Fruit fly (Drosophila melanogaster) Kc167 (cell line): Measurements from ENCODE around the gene CG14689.

Source experiments
- Myc ChIP-seq: fragments of >200 bp; optimal IDR thresholded peaks from 2 replicates; lab custom pipeline; 2017; ENCODE audit warnings: missing external identifiers
- Sin3A ChIP-seq: fragments of >200 bp; optimal IDR thresholded peaks from 2 replicates; lab custom pipeline; 2018; ENCODE audit warnings: missing external identifiers
- h ChIP-seq: fragments of >200 bp; optimal IDR thresholded peaks from 3 replicates; lab custom pipeline; 2018; ENCODE audit warnings: missing external identifiers
- insv ChIP-seq: fragments of >200 bp; optimal IDR thresholded peaks from 3 replicates; lab custom pipeline; 2018; ENCODE audit warnings: missing external identifiers
- psq ChIP-seq: fragments of >200 bp; optimal IDR thresholded peaks from 2 replicates; lab custom pipeline; 2017; ENCODE audit warnings: missing external identifiers
- ttk ChIP-seq: sonication (Bioruptor generic); optimal IDR thresholded peaks from 2 replicates; lab custom pipeline; 2017; ENCODE audit warnings: missing external identifiers

The CG14689 gene

dm6 chr3R:10711148-10711547 lies at the start of gene CG14689:
CG14689 (minus strand) TSS chr3R:10711248.
- no peak for TF ChIP-seq Myc (lab: Kevin White, UChicago)
- no peak for TF ChIP-seq insv
- TF ChIP-seq h (lab: Kevin White, UChicago): no peak
- no peak for TF ChIP-seq psq
- no peak for TF ChIP-seq ttk
- TF ChIP-seq Sin3A (lab: Kevin White, UChicago): no peak

DNA sequence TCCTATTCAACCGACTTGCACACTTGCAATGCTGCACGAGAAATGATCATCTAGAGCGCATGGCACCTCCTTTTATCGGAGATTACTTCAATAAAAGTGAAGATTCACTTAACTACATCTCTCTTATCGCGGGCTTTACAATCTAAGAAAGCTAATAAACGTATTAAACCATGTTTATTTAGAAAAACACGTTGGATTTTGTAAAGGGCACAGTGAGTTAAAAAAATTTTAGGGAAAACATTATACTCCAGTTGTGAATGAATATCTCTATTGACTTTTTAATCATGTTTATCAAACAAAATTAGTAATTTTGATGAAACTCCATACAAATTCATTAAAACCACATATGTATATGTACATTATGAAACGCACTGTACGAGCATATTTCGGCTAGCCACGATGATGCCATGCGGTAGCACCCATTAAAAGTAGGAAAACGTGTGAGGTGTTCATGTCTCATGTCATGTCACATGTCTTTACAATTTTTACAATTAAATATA lies 48.4 kb upstream of the CG14689 start, which contains the start of gene CG31272:
Gene CG31272 (minus strand): TSS at position 51 of the 500 bp plus-strand sequence.
- TF ChIP-seq psq: no peak
- no peak for TF ChIP-seq insv
- TF ChIP-seq h (lab: Kevin White, UChicago): no peak
- no peak for TF ChIP-seq Sin3A (lab: Kevin White, UChicago)
- TF ChIP-seq Myc (lab: Kevin White, UChicago): no peak
- no peak for TF ChIP-seq ttk

- TF ChIP-seq Myc (lab: Kevin White, UChicago) (no peak), h (lab: Kevin White, UChicago) (no peak), ttk (no peak), Sin3A (lab: Kevin White, UChicago) (no peak), psq (no peak), insv (no peak)
Observed at dm6 chr3R:10755534-10755933, 44.5 kb upstream of the CG14689 start, which contains the start of gene CG14691. CG14691 (minus strand) TSS chr3R:10755634.

DNA sequence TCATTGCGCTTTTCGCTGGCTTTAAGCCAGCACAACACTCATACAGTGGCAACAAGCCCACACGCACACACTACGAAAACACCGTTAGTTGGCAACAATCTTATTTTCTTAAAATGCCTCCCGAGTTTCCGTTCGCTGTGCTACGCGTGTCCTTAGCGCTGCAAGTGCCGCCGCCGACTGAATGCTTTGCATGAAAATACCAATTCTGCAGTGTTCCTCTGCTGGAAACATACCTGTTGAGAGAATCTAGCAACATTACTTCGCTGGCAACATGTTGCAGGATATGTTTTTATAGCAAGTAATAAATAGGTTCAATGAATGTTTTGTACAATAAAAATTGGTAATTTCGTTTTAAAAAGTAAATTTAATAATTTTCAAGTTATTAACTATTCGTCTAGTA lies 40.0 kb upstream of the CG14689 start, which contains the start of gene TkR86C:
Gene TkR86C (minus strand): TSS at position 168 of the 400 bp plus-strand sequence.
- TF ChIP-seq Myc (lab: Kevin White, UChicago) (no peak), psq (no peak), ttk (no peak), h (lab: Kevin White, UChicago) (no peak), Sin3A (lab: Kevin White, UChicago) (no peak), insv (no peak)

DNA sequence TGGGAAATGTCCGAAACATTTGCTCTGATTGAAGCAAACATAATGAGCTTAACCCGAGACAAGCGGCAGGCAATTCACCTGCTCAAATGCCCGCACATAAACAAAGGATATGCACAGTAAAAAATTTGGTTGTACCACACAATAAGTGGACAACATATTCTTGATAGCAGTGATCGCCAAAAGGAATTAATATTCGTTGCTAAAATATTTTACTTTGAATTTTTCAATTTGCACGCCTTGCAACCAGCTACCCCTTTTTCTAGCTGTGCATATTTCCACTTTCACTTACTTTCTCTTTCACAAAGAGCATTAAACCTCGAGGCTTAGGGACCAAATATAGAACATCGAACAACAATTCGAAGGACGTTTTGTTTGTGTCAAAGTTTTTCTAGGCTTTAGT lies 36.6 kb upstream of the CG14689 start:
- TF ChIP-seq ttk: no peak

dm6 chr3R:10735857-10736256 lies 24.8 kb upstream of the CG14689 start, which contains the start of gene tomboy20:
tomboy20 (minus strand) TSS chr3R:10735957.
- no peak for TF ChIP-seq Sin3A (lab: Kevin White, UChicago)
- no peak for TF ChIP-seq insv
- TF ChIP-seq h (lab: Kevin White, UChicago): no peak
- TF ChIP-seq ttk: no peak
- no peak for TF ChIP-seq Myc (lab: Kevin White, UChicago)
- no peak for TF ChIP-seq psq

DNA sequence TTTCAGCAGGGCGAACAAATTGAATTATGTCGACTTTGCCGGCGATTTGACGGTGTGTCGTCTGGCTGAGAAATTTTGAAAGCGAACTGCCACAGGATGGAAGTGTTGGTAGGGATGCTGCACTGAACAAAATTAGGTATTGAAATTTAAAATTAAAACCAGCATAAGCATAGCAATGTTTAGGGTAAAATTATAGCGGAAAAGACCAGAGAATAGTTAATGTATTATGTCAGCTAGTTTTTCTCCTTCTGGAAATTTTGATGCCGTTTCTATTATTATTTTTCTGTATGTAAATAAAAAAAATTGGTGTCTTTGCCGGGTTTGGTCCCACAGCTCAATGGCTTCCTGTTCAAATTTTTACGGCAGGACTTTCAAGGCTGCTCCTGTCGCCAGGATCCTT lies 15.7 kb upstream of the CG14689 start:
- TF ChIP-seq insv: no peak
- TF ChIP-seq ttk: no peak
- TF ChIP-seq Myc (lab: Kevin White, UChicago): no peak
- TF ChIP-seq psq: no peak
- no peak for TF ChIP-seq h (lab: Kevin White, UChicago)
- TF ChIP-seq Sin3A (lab: Kevin White, UChicago): no peak

DNA sequence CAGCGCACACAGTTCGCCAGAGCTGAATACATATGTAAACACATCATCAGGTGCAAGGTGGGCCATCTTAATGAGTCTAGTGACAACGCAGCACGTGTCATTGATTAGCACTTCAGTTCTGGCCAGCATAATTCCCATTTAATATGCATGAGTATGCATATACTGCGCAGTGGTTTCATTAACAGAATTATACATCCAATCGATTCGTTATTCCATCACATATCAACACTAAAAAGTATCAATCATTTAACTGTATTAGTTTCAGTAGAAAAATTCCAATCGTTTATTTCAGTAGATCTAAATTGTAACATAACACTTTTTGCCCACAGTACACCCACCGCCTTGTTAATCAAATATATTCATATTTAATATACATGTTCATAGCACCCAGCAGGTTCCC lies 3.5 kb upstream of the CG14689 start, which contains the start of gene CG4073:
Gene CG4073 (plus strand): TSS at position 301 of the 400 bp plus-strand sequence.
- no peak for TF ChIP-seq Myc (lab: Kevin White, UChicago)
- no peak for TF ChIP-seq psq
- TF ChIP-seq Sin3A (lab: Kevin White, UChicago): no peak
- TF ChIP-seq ttk: no peak
- no peak for TF ChIP-seq insv
- no peak for TF ChIP-seq h (lab: Kevin White, UChicago)

- no peak for TF ChIP-seq ttk
- no peak for TF ChIP-seq Myc (lab: Kevin White, UChicago)
- no peak for TF ChIP-seq h (lab: Kevin White, UChicago)
- TF ChIP-seq Sin3A (lab: Kevin White, UChicago): no peak
- TF ChIP-seq psq: no peak
- TF ChIP-seq insv: no peak
Observed at dm6 chr3R:10709264-10709663, 1.8 kb downstream of the CG14689 start, which contains the start of gene CG31373. CG31373 (minus strand) TSS chr3R:10709364.

dm6 chr3R:10708169-10708568 lies 2.9 kb downstream of the CG14689 start, which contains the start of gene CG31278:
CG31278 (minus strand) TSS chr3R:10708340.
- TF ChIP-seq h (lab: Kevin White, UChicago) (no peak), psq (no peak), Sin3A (lab: Kevin White, UChicago) (no peak), insv (no peak), Myc (lab: Kevin White, UChicago) (no peak), ttk (no peak)

dm6 chr3R:10706763-10707162 lies 4.3 kb downstream of the CG14689 start, which contains the start of the genes CG31467 and CG14684:
CG31467 (minus strand) TSS chr3R:10706863.
CG14684 (plus strand) TSS chr3R:10706974.
- TF ChIP-seq psq: no peak
- TF ChIP-seq h (lab: Kevin White, UChicago): no peak
- no peak for TF ChIP-seq ttk
- no peak for TF ChIP-seq insv
- no peak for TF ChIP-seq Myc (lab: Kevin White, UChicago)
- no peak for TF ChIP-seq Sin3A (lab: Kevin White, UChicago)

- no peak for TF ChIP-seq psq
- TF ChIP-seq Myc (lab: Kevin White, UChicago): no peak
- TF ChIP-seq Sin3A (lab: Kevin White, UChicago): no peak
- TF ChIP-seq insv: no peak
- TF ChIP-seq ttk: no peak
- no peak for TF ChIP-seq h (lab: Kevin White, UChicago)
Observed at dm6 chr3R:10704975-10705374, 6.1 kb downstream of the CG14689 start, which contains the start of gene CG31391. CG31391 (minus strand) TSS chr3R:10705075.

dm6 chr3R:10700638-10701037 lies 10.4 kb downstream of the CG14689 start:
- TF ChIP-seq Sin3A (lab: Kevin White, UChicago) (no peak), psq (no peak), ttk (no peak), insv (no peak), h (lab: Kevin White, UChicago) (no peak), Myc (lab: Kevin White, UChicago) (no peak)
